Worm (Caenorhabditis elegans): ENCODE data around the gene srh-122.

ce11 chrV:15426944-15427343 lies 49.1 kb upstream of the srh-122 start, which contains the start of gene fbxa-209:
- TF ChIP-seq nhr-11 (tag; optimal IDR thresholded peaks at IDR 0.05) (no peak), ceh-62 (tag; optimal IDR thresholded peaks at IDR 0.05) (no peak), nhr-28 (tag; optimal IDR thresholded peaks at IDR 0.05) (no peak), snpc-4 (tag; optimal IDR thresholded peaks at IDR 0.05) (no peak), set-16 (GFP tag; IDR thresholded peaks at IDR 0.05) (no peak), fkh-10 (GFP tag; optimal IDR thresholded peaks at IDR 0.05) (no peak), madf-9 (GFP tag; conservative IDR thresholded peaks at IDR 0.05) (no peak), fos-1 (tag; optimal IDR thresholded peaks at IDR 0.05) (no peak), lin-15B (tag; optimal IDR thresholded peaks at IDR 0.05) (no peak), mxl-2 (GFP tag; conservative IDR thresholded peaks at IDR 0.05) (no peak), pha-4 (GFP tag; IDR thresholded peaks at IDR 0.05) (no peak), pha-4 (tag; optimal IDR thresholded peaks at IDR 0.05) (no peak), aly-2 (tag; optimal IDR thresholded peaks at IDR 0.05) (no peak), php-3 (GFP tag; IDR thresholded peaks at IDR 0.05) (no peak), egl-43 (GFP tag; IDR thresholded peaks at IDR 0.05) (no peak)

Measured in whole organism, L4 larva.